Worm (Caenorhabditis elegans) whole organism, young adult: ENCODE measurements around the gene ceh-10.

Experiments
- B0019.2 ChIP-seq: fragments of 200-800 bp; sonication (Bioruptor generic); conservative IDR thresholded peaks from 2 replicates; pipeline ENCODE4 v1.3.6; 2022; ENCODE audit warnings: missing genetic modification reagents, missing genetic modification characterization, missing compliant biosample characterization
- B0336.3 ChIP-seq: fragments of 200-800 bp; sonication (Bioruptor generic); IDR thresholded peaks from 2 replicates; pipeline ENCODE4 v1.3.6; 2022; ENCODE audit warnings: missing genetic modification characterization, missing compliant biosample characterization
- F37B4.10 ChIP-seq: fragments of 200-800 bp; sonication (Bioruptor generic); IDR thresholded peaks from 2 replicates; pipeline ENCODE4 v1.3.6; 2022; ENCODE audit warnings: missing genetic modification characterization, missing compliant biosample characterization
- F49E8.2 ChIP-seq: sonication (generic microtip); optimal IDR thresholded peaks from 3 replicates; lab custom pipeline; 2017; ENCODE audit warnings: missing genetic modification characterization, mild to moderate bottlenecking, missing compliant biosample characterization, antibody characterized with exemption, moderate library complexity; ENCODE audit not compliant: insufficient read depth
- F55B11.4 ChIP-seq: sonication (generic microtip); optimal IDR thresholded peaks from 2 replicates; lab custom pipeline; 2016; ENCODE audit warnings: missing compliant biosample characterization, missing genetic modification characterization, borderline replicate concordance; ENCODE audit not compliant: insufficient read depth
- Y53F4B.3 ChIP-seq: fragments of 200-800 bp; sonication (Bioruptor generic); IDR thresholded peaks from 2 replicates; pipeline ENCODE4 v1.3.6; 2022; ENCODE audit warnings: missing genetic modification reagents, missing genetic modification characterization, missing compliant biosample characterization
- Y56A3A.18 ChIP-seq: fragments of 200-800 bp; sonication (Bioruptor generic); IDR thresholded peaks from 2 replicates; pipeline ENCODE4 v1.3.6; 2022; ENCODE audit warnings: missing genetic modification reagents, missing genetic modification characterization, missing compliant biosample characterization
- Y95B8A.8 ChIP-seq: fragments of 200-800 bp; sonication (Bioruptor generic); IDR thresholded peaks from 2 replicates; pipeline ENCODE4 v1.3.6; 2022; ENCODE audit warnings: missing genetic modification reagents, missing genetic modification characterization, missing compliant biosample characterization
- ZK185.1 ChIP-seq: sonication (generic microtip); optimal IDR thresholded peaks from 2 replicates; lab custom pipeline; 2016; ENCODE audit warnings: mild to moderate bottlenecking, missing genetic modification characterization, missing compliant biosample characterization; ENCODE audit not compliant: poor library complexity, severe bottlenecking
- akir-1 ChIP-seq: fragments of 200-800 bp; sonication (Bioruptor generic); optimal IDR thresholded peaks from 2 replicates; lab custom pipeline; 2018; ENCODE audit warnings: mild to moderate bottlenecking, missing genetic modification characterization, moderate library complexity, missing compliant biosample characterization
- ama-1 ChIP-seq, 3 experiments: fragments of 150-350 bp in 1 of 3; sonication (generic microtip) in 2 of 3; optimal IDR thresholded peaks; 2 replicates each; lab custom pipeline; 2014 to 2018; ENCODE audit warnings: missing biosample characterization in 2 of 3, missing genetic modification characterization in 2 of 3, missing genetic modification reagents in 2 of 3
- aptf-2 ChIP-seq: fragments of 200-800 bp; sonication (Bioruptor generic); conservative IDR thresholded peaks from 2 replicates; pipeline ENCODE4 v1.3.6; 2022; ENCODE audit warnings: missing genetic modification reagents, missing genetic modification characterization, missing compliant biosample characterization
- aptf-3 ChIP-seq: fragments of 200-800 bp; sonication (Bioruptor generic); IDR thresholded peaks from 2 replicates; pipeline ENCODE4 v1.3.6; 2022; ENCODE audit warnings: missing genetic modification characterization, missing compliant biosample characterization
- atf-7 ChIP-seq: sonication (generic microtip); optimal IDR thresholded peaks from 2 replicates; lab custom pipeline; 2017; ENCODE audit warnings: mild to moderate bottlenecking, missing genetic modification characterization, missing compliant biosample characterization
- athp-1 ChIP-seq: sonication (generic microtip); optimal IDR thresholded peaks from 2 replicates; lab custom pipeline; 2017; ENCODE audit warnings: mild to moderate bottlenecking, missing genetic modification characterization, missing compliant biosample characterization
- attf-5 ChIP-seq: fragments of 200-800 bp; sonication (Bioruptor generic); optimal IDR thresholded peaks from 2 replicates; lab custom pipeline; 2018; ENCODE audit warnings: mild to moderate bottlenecking, missing genetic modification characterization, missing compliant biosample characterization
- bed-2 ChIP-seq: fragments of 200-800 bp; sonication (Bioruptor generic); IDR thresholded peaks from 2 replicates; pipeline ENCODE4 v1.3.6; 2022; ENCODE audit warnings: missing genetic modification reagents, missing genetic modification characterization, missing compliant biosample characterization
- ccch-3 ChIP-seq: fragments of 200-800 bp; sonication (Bioruptor generic); optimal IDR thresholded peaks from 2 replicates; lab custom pipeline; 2018; ENCODE audit warnings: mild to moderate bottlenecking, missing genetic modification characterization, missing compliant biosample characterization
- ceh-58 ChIP-seq: fragments of 200-800 bp; sonication (Bioruptor generic); IDR thresholded peaks from 2 replicates; pipeline ENCODE4 v1.3.6; 2022; ENCODE audit warnings: missing genetic modification characterization, missing compliant biosample characterization
- ceh-91 ChIP-seq: fragments of 200-800 bp; sonication (Bioruptor generic); IDR thresholded peaks from 2 replicates; pipeline ENCODE4 v1.3.6; 2022; ENCODE audit warnings: missing genetic modification reagents, missing genetic modification characterization, missing compliant biosample characterization
- fkh-3 ChIP-seq: sonication (generic microtip); optimal IDR thresholded peaks from 2 replicates; lab custom pipeline; 2016; ENCODE audit warnings: mild to moderate bottlenecking, missing genetic modification characterization, missing compliant biosample characterization
- him-1 ChIP-seq: sonication (generic microtip); optimal IDR thresholded peaks from 2 replicates; lab custom pipeline; 2016; ENCODE audit warnings: missing genotype, missing genetic modification reagents, missing genetic modification characterization, missing compliant biosample characterization
- hlh-12 ChIP-seq: sonication (generic microtip); optimal IDR thresholded peaks from 2 replicates; lab custom pipeline; 2016; ENCODE audit warnings: missing genetic modification characterization, missing compliant biosample characterization
- hlh-26 ChIP-seq: fragments of 200-800 bp; sonication (Bioruptor generic); conservative IDR thresholded peaks from 2 replicates; pipeline ENCODE4 v1.3.6; 2022; ENCODE audit warnings: missing genetic modification reagents, missing genetic modification characterization, missing compliant biosample characterization
- hsf-1 ChIP-seq: fragments of 200-800 bp; sonication (Bioruptor generic); IDR thresholded peaks from 2 replicates; pipeline ENCODE4 v1.3.6; 2022; ENCODE audit warnings: missing genetic modification reagents, missing genetic modification characterization, missing compliant biosample characterization
- let-526 ChIP-seq: fragments of 200-800 bp; sonication (Bioruptor generic); IDR thresholded peaks from 2 replicates; pipeline ENCODE4 v1.3.6; 2022; ENCODE audit warnings: missing genetic modification reagents, missing genetic modification characterization, missing compliant biosample characterization
- lir-1 ChIP-seq: fragments of 200-800 bp; sonication (Bioruptor generic); conservative IDR thresholded peaks from 2 replicates; pipeline ENCODE4 v1.3.6; 2022; ENCODE audit warnings: missing genetic modification reagents, missing genetic modification characterization, missing compliant biosample characterization
- lsy-27 ChIP-seq: sonication (generic microtip); optimal IDR thresholded peaks from 2 replicates; lab custom pipeline; 2017; ENCODE audit warnings: missing genetic modification characterization, mild to moderate bottlenecking, missing compliant biosample characterization, antibody characterized with exemption, missing genotype, borderline replicate concordance; ENCODE audit not compliant: insufficient read depth
- madf-3 ChIP-seq: fragments of 200-800 bp; sonication (Bioruptor generic); IDR thresholded peaks from 2 replicates; pipeline ENCODE4 v1.3.6; 2022; ENCODE audit warnings: missing genetic modification reagents, missing genetic modification characterization, missing compliant biosample characterization
- madf-6 ChIP-seq: fragments of 200-800 bp; sonication (Bioruptor generic); IDR thresholded peaks from 2 replicates; pipeline ENCODE4 v1.3.6; 2022; ENCODE audit warnings: missing genetic modification reagents, missing genetic modification characterization, missing compliant biosample characterization
- mcd-1 ChIP-seq: fragments of 200-800 bp; sonication (Bioruptor generic); IDR thresholded peaks from 2 replicates; pipeline ENCODE4 v1.3.6; 2022; ENCODE audit warnings: missing genetic modification reagents, missing genetic modification characterization, missing compliant biosample characterization
- mel-28 ChIP-seq: sonication (generic microtip); optimal IDR thresholded peaks from 2 replicates; lab custom pipeline; 2016; ENCODE audit warnings: borderline replicate concordance, mild to moderate bottlenecking, missing genetic modification characterization, missing compliant biosample characterization
- mes-4 ChIP-seq: sonication (generic microtip); optimal IDR thresholded peaks from 2 replicates; lab custom pipeline; 2016; ENCODE audit warnings: missing genotype, missing genetic modification characterization, missing compliant biosample characterization
- mxl-1 ChIP-seq: sonication (generic microtip); optimal IDR thresholded peaks from 2 replicates; lab custom pipeline; 2016; ENCODE audit warnings: missing genetic modification characterization, missing compliant biosample characterization
- nfya-2 ChIP-seq: fragments of 200-800 bp; sonication (Bioruptor generic); IDR thresholded peaks from 2 replicates; pipeline ENCODE4 v1.3.6; 2022; ENCODE audit warnings: missing genetic modification reagents, missing genetic modification characterization, missing compliant biosample characterization
- nhr-120 ChIP-seq: fragments of 200-800 bp; sonication (Bioruptor generic); IDR thresholded peaks from 2 replicates; pipeline ENCODE4 v1.3.6; 2022; ENCODE audit warnings: missing genetic modification characterization, missing compliant biosample characterization
- nhr-80 ChIP-seq: sonication (generic microtip); optimal IDR thresholded peaks from 2 replicates; lab custom pipeline; 2016; ENCODE audit warnings: missing genetic modification characterization, missing compliant biosample characterization
- pbrm-1 ChIP-seq: fragments of 200-800 bp; sonication (Bioruptor generic); IDR thresholded peaks from 2 replicates; pipeline ENCODE4 v1.3.6; 2022; ENCODE audit warnings: missing genetic modification reagents, missing genetic modification characterization, missing compliant biosample characterization
- pha-4 ChIP-seq: fragments of 150-350 bp; sonication (generic microtip); optimal IDR thresholded peaks from 2 replicates; lab custom pipeline; 2014; ENCODE audit warnings: missing biosample characterization, missing genetic modification reagents, missing genetic modification characterization
- rec-8 ChIP-seq, 2 experiments: sonication (generic microtip); optimal IDR thresholded peaks; 2 replicates each; lab custom pipeline; 2016; ENCODE audit warnings: mild to moderate bottlenecking in 2 of 2, missing genetic modification characterization in 2 of 2, missing genetic modification reagents in 2 of 2, missing genotype in 2 of 2, missing biosample characterization in 1 of 2, missing compliant biosample characterization in 1 of 2, moderate library complexity in 1 of 2
- snpc-3.4 ChIP-seq: sonication (generic microtip); optimal IDR thresholded peaks from 2 replicates; lab custom pipeline; 2017; ENCODE audit warnings: missing genetic modification characterization, mild to moderate bottlenecking, missing compliant biosample characterization, antibody characterized with exemption, moderate library complexity, missing genotype, missing genetic modification reagents
- zim-3 ChIP-seq: sonication (generic microtip); optimal IDR thresholded peaks from 2 replicates; lab custom pipeline; 2017; ENCODE audit warnings: mild to moderate bottlenecking, missing genetic modification characterization, moderate library complexity, missing compliant biosample characterization
- ztf-18 ChIP-seq: sonication (generic microtip); optimal IDR thresholded peaks from 2 replicates; lab custom pipeline; 2016; ENCODE audit warnings: missing genotype, mild to moderate bottlenecking, missing genetic modification characterization, missing compliant biosample characterization
- ztf-22 ChIP-seq: fragments of 200-800 bp; sonication (Bioruptor generic); optimal IDR thresholded peaks from 2 replicates; lab custom pipeline; 2018; ENCODE audit warnings: mild to moderate bottlenecking, missing genetic modification characterization, moderate library complexity, missing compliant biosample characterization
- ztf-25 ChIP-seq: fragments of 200-800 bp; sonication (Bioruptor generic); IDR thresholded peaks from 2 replicates; pipeline ENCODE4 v1.3.6; 2022; ENCODE audit warnings: missing genetic modification reagents, missing genetic modification characterization, missing compliant biosample characterization

ceh-10 gene

DNA sequence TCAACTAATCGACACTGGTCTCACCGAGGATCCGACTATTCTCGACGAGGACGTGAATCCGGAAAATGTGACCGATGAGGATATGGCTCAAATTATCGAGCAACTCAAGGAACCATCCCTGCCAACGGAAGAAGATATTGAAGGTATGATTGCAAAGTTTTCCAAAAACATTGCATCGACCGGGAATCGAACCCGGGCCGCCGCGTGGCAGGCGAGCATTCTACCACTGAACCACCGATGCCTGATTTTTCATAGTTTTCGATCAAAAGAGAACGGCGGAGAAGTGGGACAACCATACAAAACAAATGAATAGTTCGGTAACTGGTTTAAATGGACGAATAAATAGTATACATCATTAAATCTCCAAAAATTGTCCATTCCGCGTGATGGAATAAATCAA lies 37.0 kb upstream of the ceh-10 start (continued):
- 0 out of 2 replicates have a peak, but pooled peaks have one; percentile 45 for TF ChIP-seq pbrm-1 (GFP tag; lab: Robert Waterston, UW)
- peak; percentile 78 for TF ChIP-seq him-1
- peak; percentile 52 for TF ChIP-seq ZK185.1
- TF ChIP-seq attf-5 (GFP tag; lab: Kevin White, UChicago): peak; percentile 9
- no peak for TF ChIP-seq mes-4 (tag; lab: Kevin White, UChicago)
- no peak for TF ChIP-seq hsf-1 (GFP tag; lab: Robert Waterston, UW)
- TF ChIP-seq aptf-2: no peak
- TF ChIP-seq bed-2: no peak
- 0 out of 2 replicates have a peak, but pooled peaks have one; percentile 22 for TF ChIP-seq mcd-1
- no peak for TF ChIP-seq let-526 (GFP tag; lab: Robert Waterston, UW)
- TF ChIP-seq ccch-3 (GFP tag; lab: Kevin White, UChicago): no peak
- TF ChIP-seq ceh-91 (GFP tag; lab: Robert Waterston, UW): no peak
- TF ChIP-seq zim-3 (tag; lab: Kevin White, UChicago): no peak

DNA sequence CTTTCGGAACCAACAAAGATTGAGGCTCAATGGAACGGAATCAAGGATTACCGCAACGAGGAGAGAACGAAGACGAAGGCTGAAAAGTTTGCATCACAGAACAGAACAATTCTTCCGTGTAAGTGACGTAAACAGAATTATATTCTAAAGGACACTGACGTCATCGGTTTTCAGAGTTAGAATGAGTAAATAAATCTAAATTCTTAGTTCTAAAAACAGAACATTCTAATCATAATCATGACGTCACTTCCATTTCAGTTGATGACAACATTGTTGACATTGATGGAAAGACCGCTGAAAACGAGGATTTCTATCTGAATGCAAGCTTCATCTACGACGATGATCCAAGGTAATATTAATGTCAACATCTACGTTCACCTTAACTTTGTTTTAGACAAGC lies 34.9 kb upstream of the ceh-10 start:
- TF ChIP-seq him-1 (no peak), madf-3 (GFP tag; lab: Robert Waterston, UW) (no peak), ama-1 (optimal IDR thresholded peaks at IDR 0.05; lab: Kevin White, UChicago) (no peak), ama-1 (GFP tag; optimal IDR thresholded peaks at IDR 0.05; lab: Kevin White, UChicago) (peak in 1 of 2 experiments; percentile 13), atf-7 (tag; lab: Kevin White, UChicago) (peak; percentile 43), rec-8 (tag; optimal IDR thresholded peaks at IDR 0.05; lab: Kevin White, UChicago) (no peak)

DNA sequence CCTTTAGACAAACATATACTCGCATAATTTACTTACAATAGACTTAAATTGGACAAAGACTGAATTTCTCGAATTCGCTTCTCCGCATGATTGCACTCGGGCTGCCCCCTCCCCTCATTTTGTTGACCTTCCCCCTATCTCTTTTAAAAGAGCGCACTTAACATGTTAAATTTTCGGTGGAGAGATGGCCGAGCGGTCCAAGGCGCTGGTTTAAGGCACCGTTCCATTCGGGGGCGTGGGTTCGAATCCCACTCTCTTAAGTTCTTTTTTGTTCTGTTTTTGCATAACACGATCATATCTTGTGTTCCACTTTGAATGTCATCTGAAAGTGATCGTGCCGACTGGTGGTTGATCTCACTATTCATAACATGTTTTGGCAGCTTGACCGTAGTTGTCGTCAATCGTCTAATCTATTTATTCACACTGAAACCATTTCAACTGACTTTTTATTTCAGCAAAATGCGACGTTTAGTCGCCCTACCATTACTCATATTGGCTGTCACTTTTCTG lies 29.1 kb upstream of the ceh-10 start, which contains the start of gene cutl-23:
Gene cutl-23 (plus strand): TSS at position 460 of the 510 bp plus-strand sequence.
- TF ChIP-seq pbrm-1 (GFP tag; lab: Robert Waterston, UW): peak; percentile 59; the same call in 1 of the 2 replicates
- no peak for TF ChIP-seq lir-1
- TF ChIP-seq mel-28: no peak
- no peak for TF ChIP-seq hlh-26 (GFP tag; lab: Robert Waterston, UW)
- TF ChIP-seq nhr-120 (GFP tag; lab: Robert Waterston, UW): no peak
- 0 out of 2 replicates have a peak, but pooled peaks have one; percentile 27 for TF ChIP-seq madf-6 (GFP tag; lab: Robert Waterston, UW)
- no peak for TF ChIP-seq nfya-2
- TF ChIP-seq athp-1 (tag; lab: Kevin White, UChicago): peak; percentile 61
- 0 out of 2 replicates have a peak, but pooled peaks have one; percentile 28 for TF ChIP-seq Y56A3A.18 (GFP tag; lab: Robert Waterston, UW)
- TF ChIP-seq let-526 (GFP tag; lab: Robert Waterston, UW): no peak
- TF ChIP-seq Y95B8A.8: no peak
- no peak for TF ChIP-seq akir-1 (GFP tag; lab: Kevin White, UChicago)
- no peak for TF ChIP-seq Y53F4B.3
- no peak for TF ChIP-seq lsy-27 (tag; lab: Kevin White, UChicago)
- peak; percentile 26 for TF ChIP-seq hlh-12 (tag; lab: Kevin White, UChicago)
- TF ChIP-seq atf-7 (tag; lab: Kevin White, UChicago): peak; percentile 22
- TF ChIP-seq F55B11.4 (tag; lab: Kevin White, UChicago): no peak
- TF ChIP-seq pha-4 (tag; lab: Kevin White, UChicago): no peak
- TF ChIP-seq ceh-91 (GFP tag; lab: Robert Waterston, UW): no peak
- peak; percentile 77 for TF ChIP-seq ztf-18
- no peak for TF ChIP-seq F49E8.2
- TF ChIP-seq ceh-58 (GFP tag; lab: Robert Waterston, UW): no peak
- TF ChIP-seq F37B4.10 (GFP tag; lab: Robert Waterston, UW): no peak
- TF ChIP-seq B0336.3 (GFP tag; lab: Robert Waterston, UW): no peak
- TF ChIP-seq ztf-25 (GFP tag; lab: Robert Waterston, UW): peak; percentile 70; the same call in 1 of the 2 replicates
- TF ChIP-seq mxl-1 (tag; lab: Kevin White, UChicago): peak; percentile 41
- no peak for TF ChIP-seq ztf-22 (GFP tag; lab: Kevin White, UChicago)
- no peak for TF ChIP-seq nhr-80 (tag; lab: Kevin White, UChicago)
- no peak for TF ChIP-seq aptf-3 (GFP tag; lab: Robert Waterston, UW)
- no peak for TF ChIP-seq B0019.2 (GFP tag; lab: Robert Waterston, UW)
- TF ChIP-seq snpc-3.4 (tag; lab: Kevin White, UChicago): peak; percentile 66
- TF ChIP-seq fkh-3 (tag; lab: Kevin White, UChicago): no peak
